Worm (Caenorhabditis elegans): ENCODE data around the gene F28F8.7.

DNA sequence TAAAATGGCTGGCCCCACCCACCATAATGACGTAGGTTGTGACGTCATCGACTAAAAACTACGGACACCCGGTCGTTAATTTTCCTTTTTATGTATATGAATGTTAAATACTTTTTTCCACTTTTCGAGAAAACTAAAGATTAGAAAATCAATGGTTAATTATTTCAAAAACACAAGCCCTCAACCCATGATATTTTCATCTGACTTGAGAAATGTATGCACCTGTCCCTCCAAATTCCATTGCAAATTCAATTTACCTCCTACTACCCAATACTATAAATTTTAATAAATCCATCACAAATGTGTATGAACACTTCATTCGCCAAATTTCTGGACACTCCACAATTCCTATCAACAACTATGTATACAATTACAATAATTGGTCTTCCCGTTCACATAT, 61.3 kb downstream of the F28F8.7 start, which contains the start of gene srh-276:
- TF ChIP-seq tab-1 (GFP tag; IDR thresholded peaks at IDR 0.05) (no peak), flt-1 (GFP tag; IDR thresholded peaks at IDR 0.05) (no peak), cog-1 (tag; optimal IDR thresholded peaks at IDR 0.05) (no peak), ztf-23 (GFP tag; IDR thresholded peaks at IDR 0.05) (no peak)

All from whole organism, midembryonic.